Worm (Caenorhabditis elegans): ENCODE measurements around the gene T07G12.3.

Gene T07G12.3

ce11 chrIV:10576624-10577023 lies 42.9 kb downstream of the T07G12.3 start (continued):
- TF ChIP-seq vab-15 (tag; optimal IDR thresholded peaks at IDR 0.05): no peak

- TF ChIP-seq rnt-1 (tag; optimal IDR thresholded peaks at IDR 0.05): no peak
- TF ChIP-seq elt-2 (tag; optimal IDR thresholded peaks at IDR 0.05): peak; percentile 45
- TF ChIP-seq lsy-2 (tag; optimal IDR thresholded peaks at IDR 0.05): no peak
Measured at ce11 chrIV:10577600-10577999, 43.9 kb downstream of the T07G12.3 start.

ce11 chrIV:10578367-10578766 lies 44.6 kb downstream of the T07G12.3 start, which contains the start of gene lgc-43:
Gene lgc-43 (plus strand): TSS chrIV:10578667.
- TF ChIP-seq nhr-77 (tag; optimal IDR thresholded peaks at IDR 0.05) (no peak), egl-27 (tag; optimal IDR thresholded peaks at IDR 0.05) (no peak), jun-1 (tag; optimal IDR thresholded peaks at IDR 0.05) (no peak), tlp-1 (tag; optimal IDR thresholded peaks at IDR 0.05) (no peak), grh-1 (GFP tag; IDR thresholded peaks at IDR 0.05) (no peak), vab-15 (tag; optimal IDR thresholded peaks at IDR 0.05) (no peak), hlh-4 (tag; optimal IDR thresholded peaks at IDR 0.05) (no peak), efl-3 (GFP tag; optimal IDR thresholded peaks at IDR 0.05) (no peak), lin-39 (tag; optimal IDR thresholded peaks at IDR 0.05) (no peak), ztf-4 (tag; optimal IDR thresholded peaks at IDR 0.05) (no peak), snu-23 (GFP tag; optimal IDR thresholded peaks at IDR 0.05) (no peak), C04F5.9 (tag; optimal IDR thresholded peaks at IDR 0.05) (no peak), fkh-10 (GFP tag; optimal IDR thresholded peaks at IDR 0.05) (no peak), nhr-12 (tag; optimal IDR thresholded peaks at IDR 0.05) (no peak), nhr-90 (tag; optimal IDR thresholded peaks at IDR 0.05; ENCODE audit: poor library complexity) (no peak), elt-3 (tag; optimal IDR thresholded peaks at IDR 0.05) (no peak), ceh-8 (GFP tag; optimal IDR thresholded peaks at IDR 0.05) (no peak), zag-1 (tag; optimal IDR thresholded peaks at IDR 0.05) (no peak), sox-4 (tag; optimal IDR thresholded peaks at IDR 0.05) (no peak)

ce11 chrIV:10584237-10584636 lies 50.5 kb downstream of the T07G12.3 start, which contains the start of gene oac-8:
Gene oac-8 (plus strand): TSS chrIV:10584537.
- no peak for TF ChIP-seq swsn-7 (tag; optimal IDR thresholded peaks at IDR 0.05)
- TF ChIP-seq nhr-28 (tag; optimal IDR thresholded peaks at IDR 0.05): no peak
- TF ChIP-seq egl-27 (tag; optimal IDR thresholded peaks at IDR 0.05): no peak
- no peak for TF ChIP-seq C04F5.9 (tag; optimal IDR thresholded peaks at IDR 0.05)
- no peak for TF ChIP-seq nhr-84 (tag; optimal IDR thresholded peaks at IDR 0.05)
- no peak for TF ChIP-seq ces-1 (GFP tag; optimal IDR thresholded peaks at IDR 0.05)
- TF ChIP-seq mab-9 (GFP tag; IDR thresholded peaks at IDR 0.05): no peak
- no peak for TF ChIP-seq nhr-76 (tag; optimal IDR thresholded peaks at IDR 0.05)
- no peak for TF ChIP-seq unc-130 (tag; optimal IDR thresholded peaks at IDR 0.05)
- no peak for TF ChIP-seq pqm-1 (tag; optimal IDR thresholded peaks at IDR 0.05)
- TF ChIP-seq fos-1 (tag; optimal IDR thresholded peaks at IDR 0.05): no peak

All from whole organism, L1 larva.